Worm (Caenorhabditis elegans) whole organism, L4 larva: ENCODE results near the gene EEED8.3.

Experiments used
- T26A8.4 ChIP-seq: fragments of 200-800 bp; sonication (Bioruptor generic); IDR thresholded peaks from 2 replicates; pipeline ENCODE4 v1.3.6; 2022; ENCODE audit warnings: missing genetic modification characterization, missing compliant biosample characterization
- Y105C5A.15 ChIP-seq: fragments of 200-800 bp; sonication (Bioruptor generic); IDR thresholded peaks from 2 replicates; pipeline ENCODE4 v1.3.6; 2022; ENCODE audit warnings: missing genetic modification characterization, missing compliant biosample characterization
- Y5F2A.4 ChIP-seq: fragments of 200-800 bp; sonication (Bioruptor generic); optimal IDR thresholded peaks from 2 replicates; lab custom pipeline; 2018; ENCODE audit warnings: mild to moderate bottlenecking, missing genetic modification characterization, missing compliant biosample characterization
- ZK337.2 ChIP-seq: fragments of 200-800 bp; sonication (Bioruptor generic); IDR thresholded peaks from 2 replicates; pipeline ENCODE4 v1.3.6; 2022; ENCODE audit warnings: missing genetic modification reagents, missing genetic modification characterization, missing compliant biosample characterization
- aha-1 ChIP-seq: fragments of 150-350 bp; peaks from one replicate; lab custom pipeline; 2014; ENCODE audit warnings: missing biosample characterization, missing genetic modification characterization
- aly-2 ChIP-seq: sonication (generic microtip); optimal IDR thresholded peaks from 2 replicates; lab custom pipeline; 2018; ENCODE audit warnings: missing biosample characterization, missing genetic modification characterization
- ceh-20 ChIP-seq: fragments of 200-800 bp; sonication (Bioruptor generic); IDR thresholded peaks from 2 replicates; pipeline ENCODE4 v1.3.6; 2022; ENCODE audit warnings: missing genetic modification reagents, missing genetic modification characterization, missing compliant biosample characterization
- ceh-28 ChIP-seq: fragments of 150-350 bp; optimal IDR thresholded peaks from 2 replicates; lab custom pipeline; 2014; ENCODE audit warnings: missing biosample characterization, missing genetic modification reagents, missing genetic modification characterization
- ceh-32 ChIP-seq: sonication (generic microtip); optimal IDR thresholded peaks from 2 replicates; lab custom pipeline; 2016; ENCODE audit warnings: mild to moderate bottlenecking, missing genetic modification characterization, missing compliant biosample characterization; ENCODE audit not compliant: poor library complexity
- ceh-44 ChIP-seq: fragments of 200-800 bp; sonication (Bioruptor generic); IDR thresholded peaks from 2 replicates; pipeline ENCODE4 v1.3.6; 2022; ENCODE audit warnings: missing genetic modification reagents, missing genetic modification characterization, missing compliant biosample characterization
- daf-12 ChIP-seq: fragments of 150-350 bp; optimal IDR thresholded peaks from 2 replicates; lab custom pipeline; 2014; ENCODE audit warnings: missing biosample characterization, missing genetic modification reagents, missing genetic modification characterization
- daf-16 ChIP-seq, 3 experiments: sonication (generic microtip); optimal IDR thresholded peaks; 2 replicates each; lab custom pipeline; 2016 to 2017; ENCODE audit warnings: missing genetic modification characterization in 3 of 3, missing genetic modification reagents in 3 of 3, mild to moderate bottlenecking in 2 of 3, missing compliant biosample characterization in 2 of 3, missing biosample characterization in 1 of 3, moderate library complexity in 1 of 3
- daf-8 ChIP-seq: fragments of 200-800 bp; sonication (Bioruptor generic); IDR thresholded peaks from 2 replicates; pipeline ENCODE4 v1.3.6; 2022; ENCODE audit warnings: missing genetic modification characterization, missing compliant biosample characterization
- duxl-1 ChIP-seq: sonication (generic microtip); optimal IDR thresholded peaks from 2 replicates; lab custom pipeline; 2016; ENCODE audit warnings: mild to moderate bottlenecking, missing genetic modification characterization, moderate library complexity, missing compliant biosample characterization; ENCODE audit not compliant: poor library complexity
- egl-43 ChIP-seq: fragments of 200-800 bp; sonication (Bioruptor generic); IDR thresholded peaks from 2 replicates; pipeline ENCODE4 v1.3.6; 2022; ENCODE audit warnings: missing genetic modification reagents, missing genetic modification characterization, missing compliant biosample characterization
- hlh-11 ChIP-seq: fragments of 200-800 bp; sonication (Bioruptor generic); optimal IDR thresholded peaks from 2 replicates; lab custom pipeline; 2018; ENCODE audit warnings: mild to moderate bottlenecking, missing genetic modification characterization, missing compliant biosample characterization
- hmg-1.1 ChIP-seq: fragments of 200-800 bp; sonication (Bioruptor generic); IDR thresholded peaks from 2 replicates; pipeline ENCODE4 v1.3.6; 2022; ENCODE audit warnings: missing genetic modification reagents, missing genetic modification characterization, missing compliant biosample characterization
- jun-1 ChIP-seq: fragments of 150-350 bp; optimal IDR thresholded peaks from 2 replicates; lab custom pipeline; 2014; ENCODE audit warnings: missing biosample characterization, missing genetic modification reagents, missing genetic modification characterization
- lin-1 ChIP-seq: fragments of 200-800 bp; sonication (Bioruptor generic); IDR thresholded peaks from 2 replicates; pipeline ENCODE4 v1.3.6; 2022; ENCODE audit warnings: missing genetic modification reagents, missing genetic modification characterization, missing compliant biosample characterization
- lin-29 ChIP-seq: fragments of 200-800 bp; sonication (Bioruptor generic); IDR thresholded peaks from 2 replicates; pipeline ENCODE4 v1.3.6; 2022; ENCODE audit warnings: missing genetic modification reagents, missing genetic modification characterization, missing compliant biosample characterization
- lin-38 ChIP-seq: fragments of 200-800 bp; sonication (Bioruptor generic); IDR thresholded peaks from 2 replicates; pipeline ENCODE4 v1.3.6; 2022; ENCODE audit warnings: missing genetic modification reagents, missing genetic modification characterization, missing compliant biosample characterization
- lir-3 ChIP-seq: sonication (generic microtip); optimal IDR thresholded peaks from 2 replicates; lab custom pipeline; 2016; ENCODE audit warnings: mild to moderate bottlenecking, missing genetic modification characterization, missing compliant biosample characterization
- madf-9 ChIP-seq: fragments of 200-800 bp; sonication (Bioruptor generic); conservative IDR thresholded peaks from 2 replicates; pipeline ENCODE4 v1.3.6; 2022; ENCODE audit warnings: missing genetic modification reagents, missing genetic modification characterization, missing compliant biosample characterization
- mdl-1 ChIP-seq, 2 experiments: fragments of 150-350 bp in 1 of 2; sonication (generic microtip) in 1 of 2; optimal IDR thresholded peaks; 2 replicates each; lab custom pipeline; 2014 to 2017; ENCODE audit warnings: missing biosample characterization in 2 of 2, missing genetic modification characterization in 2 of 2
- mep-1 ChIP-seq: fragments of 150-350 bp; sonication (generic microtip); optimal IDR thresholded peaks from 3 replicates; lab custom pipeline; 2014; ENCODE audit warnings: missing biosample characterization, missing genetic modification characterization
- nhr-237 ChIP-seq: sonication (generic microtip); optimal IDR thresholded peaks from 2 replicates; lab custom pipeline; 2017; ENCODE audit warnings: missing biosample characterization, missing genetic modification characterization
- nhr-25 ChIP-seq: sonication (generic microtip); optimal IDR thresholded peaks from 2 replicates; lab custom pipeline; 2017; ENCODE audit warnings: missing genetic modification characterization, mild to moderate bottlenecking, missing compliant biosample characterization, antibody characterized with exemption, moderate library complexity, borderline replicate concordance; ENCODE audit not compliant: insufficient read depth
- nhr-28 ChIP-seq: fragments of 150-350 bp; optimal IDR thresholded peaks from 2 replicates; lab custom pipeline; 2014; ENCODE audit warnings: missing biosample characterization, missing genetic modification characterization
- pha-4 ChIP-seq, 2 experiments: fragments of 150-350 bp in 1 of 2; fragments of 200-800 bp in 1 of 2; sonication (Bioruptor generic) in 1 of 2; IDR thresholded peaks in 1 of 2; optimal IDR thresholded peaks in 1 of 2; 2 replicates each; pipeline versions ENCODE4 v1.3.6 to Lab custom; 2014 to 2022; ENCODE audit warnings: missing genetic modification characterization in 2 of 2, missing genetic modification reagents in 2 of 2, missing biosample characterization in 1 of 2, missing compliant biosample characterization in 1 of 2
- php-3 ChIP-seq: fragments of 200-800 bp; sonication (Bioruptor generic); IDR thresholded peaks from 2 replicates; pipeline ENCODE4 v1.3.6; 2022; ENCODE audit warnings: missing genetic modification reagents, missing genetic modification characterization, missing compliant biosample characterization
- sdz-12 ChIP-seq: fragments of 200-800 bp; sonication (Bioruptor generic); optimal IDR thresholded peaks from 2 replicates; lab custom pipeline; 2018; ENCODE audit warnings: mild to moderate bottlenecking, missing genetic modification characterization, missing compliant biosample characterization
- set-16 ChIP-seq: fragments of 200-800 bp; sonication (Bioruptor generic); IDR thresholded peaks from 2 replicates; pipeline ENCODE4 v1.3.6; 2022; ENCODE audit warnings: missing genetic modification reagents, missing genetic modification characterization, missing compliant biosample characterization
- spr-3 ChIP-seq: fragments of 200-800 bp; sonication (Bioruptor generic); optimal IDR thresholded peaks from 2 replicates; lab custom pipeline; 2018; ENCODE audit warnings: mild to moderate bottlenecking, missing genetic modification characterization, missing compliant biosample characterization
- tag-97 ChIP-seq: fragments of 200-800 bp; sonication (Bioruptor generic); IDR thresholded peaks from 2 replicates; pipeline ENCODE4 v1.3.6; 2022; ENCODE audit warnings: missing genetic modification characterization, missing compliant biosample characterization
- zfp-3 ChIP-seq: fragments of 200-800 bp; sonication (Bioruptor generic); conservative IDR thresholded peaks from 2 replicates; pipeline ENCODE4 v1.3.6; 2022; ENCODE audit warnings: missing genetic modification reagents, missing genetic modification characterization, missing compliant biosample characterization
- zip-2 ChIP-seq: fragments of 150-350 bp; optimal IDR thresholded peaks from 2 replicates; lab custom pipeline; 2014; ENCODE audit warnings: missing biosample characterization, missing genetic modification characterization
- ztf-11 ChIP-seq: fragments of 150-350 bp; optimal IDR thresholded peaks from 2 replicates; lab custom pipeline; 2014; ENCODE audit warnings: missing biosample characterization, missing genetic modification characterization

EEED8.3 gene

ce11 chrII:5373275-5374047, 40.6 kb upstream of the EEED8.3 start, which contains the start of the genes agt-2 and F09E5.3 (continued):
- peak; percentile 65 for TF ChIP-seq pha-4 (GFP tag; IDR thresholded peaks at IDR 0.05; lab: Robert Waterston, UW)
- peak; percentile 15 for TF ChIP-seq pha-4 (tag; optimal IDR thresholded peaks at IDR 0.05; lab: Kevin White, UChicago)
- TF ChIP-seq madf-9 (GFP tag; lab: Robert Waterston, UW), result 0 out of 2 replicates have a peak, but pooled peaks have one; percentile 17
- peak in 1 of 2 experiments; percentile 19 for TF ChIP-seq daf-16 (GFP tag; optimal IDR thresholded peaks at IDR 0.05; lab: Kevin White, UChicago)
- peak; percentile 19 for TF ChIP-seq daf-16 (tag; optimal IDR thresholded peaks at IDR 0.05; lab: Kevin White, UChicago)
- no peak for TF ChIP-seq aly-2
- peak; percentile 85 for TF ChIP-seq ceh-20 (GFP tag; lab: Robert Waterston, UW)
- TF ChIP-seq zip-2, result peak; percentile 48
- no peak for TF ChIP-seq lir-3 (tag; lab: Kevin White, UChicago)
- TF ChIP-seq nhr-28 (tag; lab: Kevin White, UChicago), result peak; percentile 34
- TF ChIP-seq ceh-32 (tag; lab: Kevin White, UChicago), result no peak
- peak; percentile 43 for TF ChIP-seq spr-3 (GFP tag; lab: Kevin White, UChicago)
- no peak for TF ChIP-seq egl-43 (GFP tag; lab: Robert Waterston, UW)
- no peak for TF ChIP-seq jun-1 (tag; lab: Kevin White, UChicago)
- TF ChIP-seq ztf-11, result no peak
- no peak for TF ChIP-seq sdz-12 (GFP tag; lab: Kevin White, UChicago)
- peak; percentile 86 for TF ChIP-seq aha-1 (tag; lab: Kevin White, UChicago)
- peak; percentile 74 for TF ChIP-seq zfp-3 (GFP tag; lab: Robert Waterston, UW)
- peak; percentile 73 for TF ChIP-seq nhr-25 (tag; lab: Kevin White, UChicago)
- TF ChIP-seq hmg-1.1 (GFP tag; lab: Robert Waterston, UW), result peak; percentile 73; the same call in 1 of the 2 replicates
- TF ChIP-seq lin-38 (GFP tag; lab: Robert Waterston, UW), result peak; percentile 86
- TF ChIP-seq duxl-1 (tag; lab: Kevin White, UChicago), result peak; percentile 58
- TF ChIP-seq lin-1 (GFP tag; lab: Robert Waterston, UW), result no peak
- peak; percentile 90 for TF ChIP-seq T26A8.4
- TF ChIP-seq nhr-237 (tag; lab: Kevin White, UChicago), result no peak
- peak; percentile 9 for TF ChIP-seq Y5F2A.4 (GFP tag; lab: Kevin White, UChicago)

ce11 chrII:5374967-5375366, 39.1 kb upstream of the EEED8.3 start, which contains the start of gene algn-2:
algn-2 (plus strand) TSS chrII:5375267.
- TF ChIP-seq daf-12, result no peak
- no peak for TF ChIP-seq lin-29
- no peak for TF ChIP-seq zip-2
- no peak for TF ChIP-seq ceh-28
- no peak for TF ChIP-seq mdl-1 (tag; optimal IDR thresholded peaks at IDR 0.05; lab: Kevin White, UChicago)
- no peak for TF ChIP-seq set-16 (GFP tag; lab: Robert Waterston, UW)
- TF ChIP-seq duxl-1 (tag; lab: Kevin White, UChicago), result no peak
- TF ChIP-seq egl-43 (GFP tag; lab: Robert Waterston, UW), result no peak
- TF ChIP-seq spr-3 (GFP tag; lab: Kevin White, UChicago), result no peak
- no peak for TF ChIP-seq ztf-11
- TF ChIP-seq tag-97 (GFP tag; lab: Robert Waterston, UW), result no peak
- TF ChIP-seq hlh-11 (tag; lab: Kevin White, UChicago), result no peak
- no peak for TF ChIP-seq ZK337.2 (GFP tag; lab: Robert Waterston, UW)
- TF ChIP-seq daf-8 (GFP tag; lab: Robert Waterston, UW), result no peak
- TF ChIP-seq ceh-44 (GFP tag; lab: Robert Waterston, UW), result no peak
- no peak for TF ChIP-seq php-3 (GFP tag; lab: Robert Waterston, UW)
- no peak for TF ChIP-seq zfp-3 (GFP tag; lab: Robert Waterston, UW)
- TF ChIP-seq Y105C5A.15 (GFP tag; lab: Robert Waterston, UW), result no peak
- TF ChIP-seq mep-1 (tag; lab: Kevin White, UChicago), result no peak
